Worm (Caenorhabditis elegans): ENCODE measurements around the gene fbxa-81.

DNA sequence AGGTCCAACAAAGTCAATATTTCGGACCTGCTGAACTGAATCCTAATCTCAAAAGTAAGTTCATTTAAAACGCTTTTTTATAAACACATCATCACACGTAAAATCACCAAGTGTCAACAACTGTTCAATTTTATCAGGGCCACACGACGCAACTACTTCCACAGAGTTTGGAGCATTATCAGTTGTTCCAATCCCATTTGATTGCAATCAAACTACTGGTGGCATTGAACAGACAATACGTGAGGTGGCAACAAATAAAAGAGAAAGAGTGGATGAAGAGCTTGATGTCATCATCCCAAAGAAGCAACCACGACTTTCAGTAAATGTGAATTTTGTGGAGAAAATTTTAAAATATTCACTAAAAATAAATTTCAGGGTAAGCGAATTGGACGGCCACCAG lies 45.3 kb downstream of the fbxa-81 start:
- TF ChIP-seq unc-62 (GFP tag; optimal IDR thresholded peaks at IDR 0.05) (no peak), tbx-8 (GFP tag; optimal IDR thresholded peaks at IDR 0.05) (no peak), nhr-28 (tag; optimal IDR thresholded peaks at IDR 0.05) (no peak), ceh-43 (GFP tag; optimal IDR thresholded peaks at IDR 0.05) (no peak), nhr-12 (tag; optimal IDR thresholded peaks at IDR 0.05) (no peak), zip-8 (tag; optimal IDR thresholded peaks at IDR 0.05) (no peak), unc-39 (tag; optimal IDR thresholded peaks at IDR 0.05) (no peak), bed-3 (GFP tag; optimal IDR thresholded peaks at IDR 0.05) (no peak), ces-1 (GFP tag; optimal IDR thresholded peaks at IDR 0.05) (no peak), M03D4.4 (tag; optimal IDR thresholded peaks at IDR 0.05) (no peak)
